Worm (Caenorhabditis elegans): Measurements from ENCODE around the gene lgc-22.

Gene lgc-22

DNA sequence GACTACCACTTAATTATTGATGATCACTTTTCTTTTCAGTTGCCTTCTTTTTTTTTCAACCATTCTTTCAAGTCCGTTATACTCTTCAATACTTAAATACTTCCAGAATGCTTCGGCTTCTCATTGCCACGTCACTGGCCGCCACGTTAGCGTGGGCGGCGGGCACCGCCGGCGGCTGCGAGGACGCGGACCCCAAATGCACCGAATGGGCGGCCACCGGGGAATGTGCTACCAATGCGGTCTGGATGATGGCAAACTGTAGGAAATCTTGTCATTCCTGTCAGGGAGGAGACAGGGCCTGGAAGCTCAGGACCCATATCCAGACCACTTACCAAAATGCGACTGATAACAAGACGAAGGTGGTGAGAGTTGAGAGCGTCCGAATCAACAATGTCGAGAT is at the start of gene lgc-22:
Gene lgc-22 (plus strand): TSS at position 105 of the 400 bp plus-strand sequence.
- no peak for TF ChIP-seq ceh-16 (tag; optimal IDR thresholded peaks at IDR 0.05)

DNA sequence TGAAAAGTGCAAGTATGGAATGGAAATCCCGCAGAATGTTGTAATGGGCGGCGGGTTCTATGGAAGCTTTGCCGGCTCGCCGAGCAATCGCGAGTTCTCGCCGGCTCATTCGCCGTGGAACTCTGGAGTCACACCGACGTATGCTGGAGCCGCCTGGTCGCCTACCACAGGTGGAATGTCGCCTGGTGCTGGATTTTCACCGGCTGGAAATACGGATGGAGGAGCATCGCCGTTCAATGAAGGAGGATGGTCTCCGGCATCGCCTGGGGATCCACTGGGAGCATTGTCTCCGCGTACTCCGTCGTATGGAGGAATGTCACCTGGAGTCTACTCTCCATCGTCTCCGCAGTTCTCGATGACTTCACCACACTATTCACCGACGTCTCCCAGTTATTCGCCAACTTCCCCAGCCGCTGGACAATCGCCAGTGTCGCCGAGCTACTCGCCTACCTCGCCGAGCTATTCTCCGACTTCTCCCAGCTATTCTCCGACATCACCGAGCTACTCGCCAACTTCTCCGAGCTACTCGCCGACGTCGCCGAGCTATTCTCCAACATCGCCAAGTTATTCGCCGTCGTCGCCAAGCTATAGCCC is 46.0 kb upstream of the lgc-22 start:
- TF ChIP-seq ztf-11 (tag; optimal IDR thresholded peaks at IDR 0.05) (no peak), gmeb-1 (tag; optimal IDR thresholded peaks at IDR 0.05) (no peak), ztf-4 (tag; optimal IDR thresholded peaks at IDR 0.05) (no peak), nhr-12 (tag; optimal IDR thresholded peaks at IDR 0.05) (no peak), egl-27 (tag; optimal IDR thresholded peaks at IDR 0.05) (no peak), C34F6.9 (tag; optimal IDR thresholded peaks at IDR 0.05) (no peak), nhr-6 (tag; optimal IDR thresholded peaks at IDR 0.05) (no peak), sma-3 (GFP tag; optimal IDR thresholded peaks at IDR 0.05) (no peak), sem-4 (tag; optimal IDR thresholded peaks at IDR 0.05) (no peak), lin-11 (tag; optimal IDR thresholded peaks at IDR 0.05) (no peak), nhr-25 (tag; optimal IDR thresholded peaks at IDR 0.05) (no peak), nhr-21 (tag; optimal IDR thresholded peaks at IDR 0.05) (no peak), nhr-129 (tag; optimal IDR thresholded peaks at IDR 0.05) (no peak)

DNA sequence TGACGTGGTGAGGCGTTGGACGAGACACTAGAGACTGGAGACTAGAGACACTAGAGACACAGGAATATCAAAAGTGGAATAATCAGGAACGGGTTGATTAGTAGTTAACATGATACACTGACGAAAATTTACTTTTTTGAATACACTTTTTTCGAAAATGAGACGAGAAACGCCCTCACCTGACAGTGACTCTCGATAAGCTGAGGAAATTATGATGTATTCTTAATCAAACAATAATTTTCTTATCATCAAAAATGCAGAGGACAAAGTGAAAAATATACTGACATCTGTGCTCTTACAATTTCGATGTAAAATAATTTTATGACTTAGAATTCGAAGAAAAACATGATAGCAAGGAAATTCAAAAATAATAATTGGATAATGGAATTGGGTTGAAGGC is 41.7 kb upstream of the lgc-22 start:
- TF ChIP-seq alr-1 (tag; optimal IDR thresholded peaks at IDR 0.05) (no peak), fos-1 (tag; optimal IDR thresholded peaks at IDR 0.05) (peak; percentile 78)

DNA sequence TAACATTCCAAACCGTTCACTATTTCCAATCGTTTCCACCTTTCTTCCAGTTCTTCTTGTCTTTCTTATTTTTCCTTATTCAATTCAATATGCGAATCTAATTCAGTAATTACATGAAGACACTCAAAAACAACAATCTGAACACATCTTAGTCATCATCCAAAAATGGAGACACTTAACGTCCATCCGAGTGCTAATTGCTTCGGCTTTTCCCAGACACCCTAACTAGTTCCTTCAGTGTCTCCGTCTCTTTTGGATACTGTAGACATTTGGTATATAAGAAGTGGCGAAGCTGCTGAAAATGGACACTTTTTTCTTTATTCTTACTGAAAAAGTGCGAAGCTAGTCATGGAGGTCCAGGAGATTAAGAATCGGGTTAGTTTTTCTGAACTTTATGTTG is 38.1 kb upstream of the lgc-22 start, which contains the start of gene col-33:
Gene col-33 (plus strand): TSS at position 301 of the 400 bp plus-strand sequence.
- TF ChIP-seq nhr-21 (tag; optimal IDR thresholded peaks at IDR 0.05) (no peak), nhr-6 (tag; optimal IDR thresholded peaks at IDR 0.05) (no peak), ztf-11 (tag; optimal IDR thresholded peaks at IDR 0.05) (no peak), ceh-82 (tag; optimal IDR thresholded peaks at IDR 0.05) (no peak), peb-1 (tag; optimal IDR thresholded peaks at IDR 0.05) (no peak), skn-1 (tag; optimal IDR thresholded peaks at IDR 0.05) (no peak), sma-9 (GFP tag; optimal IDR thresholded peaks at IDR 0.05) (no peak), sma-9 (tag; optimal IDR thresholded peaks at IDR 0.05) (no peak), sma-3 (GFP tag; optimal IDR thresholded peaks at IDR 0.05) (no peak), nhr-25 (tag; optimal IDR thresholded peaks at IDR 0.05) (no peak), ceh-16 (tag; optimal IDR thresholded peaks at IDR 0.05) (no peak), nhr-129 (tag; optimal IDR thresholded peaks at IDR 0.05) (no peak), C34F6.9 (tag; optimal IDR thresholded peaks at IDR 0.05) (no peak), unc-62 (GFP tag; optimal IDR thresholded peaks at IDR 0.05) (no peak), ama-1 (optimal IDR thresholded peaks at IDR 0.05) (no peak)

DNA sequence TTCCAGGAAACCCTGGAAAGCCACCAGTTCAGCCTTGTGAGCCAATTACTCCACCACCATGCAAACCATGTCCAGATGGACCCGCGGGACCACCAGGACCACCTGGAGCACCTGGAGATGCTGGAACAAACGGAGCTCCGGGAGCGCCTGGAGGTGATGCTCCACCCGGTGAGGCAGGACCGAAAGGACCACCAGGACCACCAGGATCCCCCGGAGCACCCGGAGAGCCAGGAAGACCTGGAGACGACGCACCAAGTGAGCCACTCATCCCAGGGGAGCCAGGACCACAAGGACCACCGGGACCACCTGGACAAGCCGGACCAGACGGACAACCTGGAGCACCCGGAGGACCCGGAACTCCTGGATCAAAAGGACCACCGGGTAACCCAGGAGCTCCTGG is 36.5 kb upstream of the lgc-22 start:
- no peak for TF ChIP-seq ztf-4 (tag; optimal IDR thresholded peaks at IDR 0.05)
- TF ChIP-seq nhr-21 (tag; optimal IDR thresholded peaks at IDR 0.05), result no peak
- no peak for TF ChIP-seq sem-4 (tag; optimal IDR thresholded peaks at IDR 0.05)
- TF ChIP-seq mab-5 (tag; optimal IDR thresholded peaks at IDR 0.05), result no peak
- no peak for TF ChIP-seq crh-2 (tag; optimal IDR thresholded peaks at IDR 0.05)
- no peak for TF ChIP-seq nhr-237 (tag; optimal IDR thresholded peaks at IDR 0.05)
- TF ChIP-seq ztf-1 (GFP tag; conservative IDR thresholded peaks at IDR 0.05), result no peak
- TF ChIP-seq mdl-1 (tag; optimal IDR thresholded peaks at IDR 0.05), result no peak
- no peak for TF ChIP-seq unc-39 (tag; optimal IDR thresholded peaks at IDR 0.05)
- no peak for TF ChIP-seq ceh-16 (tag; optimal IDR thresholded peaks at IDR 0.05)
- no peak for TF ChIP-seq nhr-23 (tag; optimal IDR thresholded peaks at IDR 0.05)
- TF ChIP-seq unc-55 (GFP tag; optimal IDR thresholded peaks at IDR 0.05), result no peak
- no peak for TF ChIP-seq F13H6.1 (tag; optimal IDR thresholded peaks at IDR 0.05)

DNA sequence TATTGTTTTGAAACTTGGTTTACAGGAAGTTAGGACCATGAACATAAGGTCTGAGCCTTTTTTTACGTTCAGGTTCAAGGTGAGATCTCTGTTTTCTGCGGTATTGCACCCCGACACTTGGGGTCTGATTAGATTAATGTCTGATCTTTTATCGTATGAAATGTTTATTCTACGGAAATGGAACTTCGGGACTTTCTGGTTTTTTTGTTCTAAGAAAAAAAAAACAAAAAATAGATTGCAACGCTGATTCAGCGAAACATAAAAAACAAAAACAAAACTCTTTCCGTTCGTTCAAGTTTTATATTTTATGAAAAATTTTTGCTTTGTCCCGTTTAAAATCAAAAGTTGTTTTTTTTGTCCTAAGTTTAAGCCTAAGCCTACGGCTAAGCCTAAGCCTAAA is 35.9 kb upstream of the lgc-22 start, which contains the start of gene F36A4.5:
Gene F36A4.5 (plus strand): TSS at position 301 of the 400 bp plus-strand sequence.
- TF ChIP-seq ztf-4 (tag; optimal IDR thresholded peaks at IDR 0.05), result no peak
- TF ChIP-seq ama-1 (optimal IDR thresholded peaks at IDR 0.05), result no peak
- no peak for TF ChIP-seq nhr-237 (tag; optimal IDR thresholded peaks at IDR 0.05)
- TF ChIP-seq nhr-23 (tag; optimal IDR thresholded peaks at IDR 0.05), result no peak
- TF ChIP-seq F13H6.1 (tag; optimal IDR thresholded peaks at IDR 0.05), result no peak
- no peak for TF ChIP-seq skn-1 (tag; optimal IDR thresholded peaks at IDR 0.05)
- no peak for TF ChIP-seq R02D3.7 (tag; optimal IDR thresholded peaks at IDR 0.05)
- no peak for TF ChIP-seq crh-2 (tag; optimal IDR thresholded peaks at IDR 0.05)
- no peak for TF ChIP-seq ztf-1 (GFP tag; conservative IDR thresholded peaks at IDR 0.05)
- no peak for TF ChIP-seq nhr-25 (tag; optimal IDR thresholded peaks at IDR 0.05)
- TF ChIP-seq alr-1 (tag; optimal IDR thresholded peaks at IDR 0.05), result no peak

Data from whole organism, L2 larva.